Worm (Caenorhabditis elegans) whole organism, L2 larva: ENCODE measurements around the gene Y55F3BL.4.

Source experiments
- R02D3.7 ChIP-seq: fragments of 150-350 bp; optimal IDR thresholded peaks from 2 replicates; lab custom pipeline; 2014; ENCODE audit warnings: missing biosample characterization, missing genetic modification characterization
- fos-1 ChIP-seq: fragments of 150-350 bp; optimal IDR thresholded peaks from 2 replicates; lab custom pipeline; 2014; ENCODE audit warnings: missing biosample characterization, missing genetic modification characterization
- lin-39 ChIP-seq: fragments of 150-350 bp; optimal IDR thresholded peaks from 2 replicates; lab custom pipeline; 2014; ENCODE audit warnings: missing biosample characterization, missing genetic modification reagents, missing genetic modification characterization
- nhr-10 ChIP-seq: sonication (generic microtip); optimal IDR thresholded peaks from 2 replicates; lab custom pipeline; 2017; ENCODE audit warnings: missing biosample characterization, missing genetic modification characterization
- sma-3 ChIP-seq: sonication (generic microtip); optimal IDR thresholded peaks from 2 replicates; lab custom pipeline; 2016; ENCODE audit warnings: missing genetic modification reagents, missing genetic modification characterization, missing compliant biosample characterization
- snpc-4 ChIP-seq: fragments of 150-350 bp; optimal IDR thresholded peaks from 2 replicates; lab custom pipeline; 2014; ENCODE audit warnings: missing biosample characterization, missing genetic modification characterization

- TF ChIP-seq lin-39 (tag; lab: Kevin White, UChicago) (no peak), R02D3.7 (tag; lab: Kevin White, UChicago) (no peak), fos-1 (tag; lab: Kevin White, UChicago) (no peak), sma-3 (GFP tag; lab: Kevin White, UChicago) (no peak), nhr-10 (tag; lab: Kevin White, UChicago) (no peak), snpc-4 (tag; lab: Kevin White, UChicago) (no peak)
Measured at ce11 chrIV:760267-760666, 44.6 kb upstream of the Y55F3BL.4 start, which contains the start of gene gst-40.
